Worm (Caenorhabditis elegans) whole organism, midembryonic: Measurements from ENCODE around the gene fbxc-34.

Experiments used
- T22C8.4 ChIP-seq: fragments of 200-800 bp; sonication (Bioruptor generic); IDR thresholded peaks from 2 replicates; pipeline ENCODE4 v1.3.6; 2022; ENCODE audit warnings: missing genetic modification characterization, missing compliant biosample characterization
- cog-1 ChIP-seq: sonication (generic microtip); optimal IDR thresholded peaks from 2 replicates; lab custom pipeline; 2016; ENCODE audit warnings: missing genetic modification characterization, missing compliant biosample characterization
- flt-1 ChIP-seq: fragments of 200-800 bp; sonication (Bioruptor generic); IDR thresholded peaks from 2 replicates; pipeline ENCODE4 v1.3.6; 2022; ENCODE audit warnings: missing genetic modification characterization, missing compliant biosample characterization
- klf-2 ChIP-seq: fragments of 200-800 bp; sonication (Bioruptor generic); conservative IDR thresholded peaks from 2 replicates; pipeline ENCODE4 v1.3.6; 2022; ENCODE audit warnings: missing genetic modification reagents, missing genetic modification characterization, missing compliant biosample characterization
- med-1 ChIP-seq: sonication (generic microtip); optimal IDR thresholded peaks from 2 replicates; lab custom pipeline; 2017; ENCODE audit warnings: missing genetic modification characterization, mild to moderate bottlenecking, missing compliant biosample characterization, antibody characterized with exemption, missing genetic modification reagents; ENCODE audit not compliant: insufficient read depth
- ref-1 ChIP-seq: fragments of 200-800 bp; sonication (Bioruptor generic); conservative IDR thresholded peaks from 2 replicates; pipeline ENCODE4 v1.3.6; 2022; ENCODE audit warnings: missing genetic modification reagents, missing genetic modification characterization, missing compliant biosample characterization
- tab-1 ChIP-seq: fragments of 200-800 bp; sonication (Bioruptor generic); IDR thresholded peaks from 2 replicates; pipeline ENCODE4 v1.3.6; 2022; ENCODE audit warnings: missing genetic modification characterization, missing compliant biosample characterization
- ztf-23 ChIP-seq: fragments of 200-800 bp; sonication (Bioruptor generic); IDR thresholded peaks from 2 replicates; pipeline ENCODE4 v1.3.6; 2022; ENCODE audit warnings: missing genetic modification reagents, missing genetic modification characterization, missing compliant biosample characterization
- ztf-29 ChIP-seq: fragments of 200-800 bp; sonication (Bioruptor generic); IDR thresholded peaks from 2 replicates; pipeline ENCODE4 v1.3.6; 2022; ENCODE audit warnings: missing genetic modification reagents, missing genetic modification characterization, missing compliant biosample characterization

The fbxc-34 gene

DNA sequence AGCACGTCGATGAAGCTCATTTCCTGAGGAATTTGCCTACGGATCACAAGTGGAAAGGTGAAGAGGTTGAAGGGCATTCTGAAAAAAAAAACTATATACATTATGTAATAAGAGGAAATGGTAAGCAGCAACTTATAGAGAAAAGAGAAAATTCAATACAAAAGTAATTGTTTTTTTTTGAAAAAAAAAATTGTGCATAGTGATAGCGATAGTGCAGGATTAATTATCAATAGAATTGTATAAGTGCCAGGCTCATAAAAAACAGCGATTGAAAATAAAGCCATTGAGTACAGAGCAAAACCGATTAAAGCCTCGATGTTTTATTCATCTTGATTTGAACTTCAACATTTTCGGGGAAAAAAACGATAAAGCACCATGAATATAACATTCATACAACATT is 41.9 kb downstream of the fbxc-34 start, which contains the start of gene C32B5.15:
TSS of gene C32B5.15 (minus strand) at position 101 of the 400 bp plus-strand sequence.
- no peak for TF ChIP-seq tab-1 (GFP tag; lab: Robert Waterston, UW)
- no peak for TF ChIP-seq ztf-23 (GFP tag; lab: Robert Waterston, UW)
- no peak for TF ChIP-seq flt-1 (GFP tag; lab: Robert Waterston, UW)
- no peak for TF ChIP-seq ref-1 (GFP tag; lab: Robert Waterston, UW)
- TF ChIP-seq T22C8.4 (GFP tag; lab: Robert Waterston, UW), result no peak
- no peak for TF ChIP-seq med-1
- no peak for TF ChIP-seq cog-1 (tag; lab: Kevin White, UChicago)
- TF ChIP-seq klf-2, result no peak
- no peak for TF ChIP-seq ztf-29 (GFP tag; lab: Robert Waterston, UW)

ce11 chrII:973999-974398 is 43.0 kb downstream of the fbxc-34 start, which contains the start of gene fbxc-14:
TSS of gene fbxc-14 (plus strand) at chrII:974299.
- TF ChIP-seq ztf-29 (GFP tag; lab: Robert Waterston, UW), result no peak
- TF ChIP-seq klf-2, result no peak
- TF ChIP-seq med-1, result no peak
- TF ChIP-seq cog-1 (tag; lab: Kevin White, UChicago), result no peak
- no peak for TF ChIP-seq tab-1 (GFP tag; lab: Robert Waterston, UW)
- TF ChIP-seq ztf-23 (GFP tag; lab: Robert Waterston, UW), result no peak
- no peak for TF ChIP-seq T22C8.4 (GFP tag; lab: Robert Waterston, UW)
- no peak for TF ChIP-seq ref-1 (GFP tag; lab: Robert Waterston, UW)
- TF ChIP-seq flt-1 (GFP tag; lab: Robert Waterston, UW), result no peak

- TF ChIP-seq med-1 (no peak), ztf-23 (GFP tag; lab: Robert Waterston, UW) (no peak), klf-2 (no peak), ref-1 (GFP tag; lab: Robert Waterston, UW) (no peak), ztf-29 (GFP tag; lab: Robert Waterston, UW) (no peak), T22C8.4 (GFP tag; lab: Robert Waterston, UW) (no peak), cog-1 (tag; lab: Kevin White, UChicago) (no peak), tab-1 (GFP tag; lab: Robert Waterston, UW) (no peak), flt-1 (GFP tag; lab: Robert Waterston, UW) (no peak)
Measured at ce11 chrII:979135-979534, 48.2 kb downstream of the fbxc-34 start, which contains the start of the genes fbxc-17 and fbxc-15. TSS of gene fbxc-17 (minus strand) at chrII:979235. TSS of gene fbxc-15 (plus strand) at chrII:979423.
